Worm (Caenorhabditis elegans) whole organism, L2 larva: ENCODE data around the gene sru-45.

Experiments
- C34F6.9 ChIP-seq: fragments of 150-350 bp; optimal IDR thresholded peaks from 2 replicates; lab custom pipeline; 2014; ENCODE audit warnings: missing biosample characterization, missing genetic modification characterization
- F13H6.1 ChIP-seq: sonication (generic microtip); optimal IDR thresholded peaks from 2 replicates; lab custom pipeline; 2016; ENCODE audit warnings: missing genetic modification characterization, missing compliant biosample characterization
- R02D3.7 ChIP-seq: fragments of 150-350 bp; optimal IDR thresholded peaks from 2 replicates; lab custom pipeline; 2014; ENCODE audit warnings: missing biosample characterization, missing genetic modification characterization
- Y55F3AM.14 ChIP-seq: fragments of 200-800 bp; sonication (Bioruptor generic); optimal IDR thresholded peaks from 2 replicates; lab custom pipeline; 2018; ENCODE audit warnings: mild to moderate bottlenecking, missing genetic modification characterization, missing compliant biosample characterization
- ZK546.5 ChIP-seq: sonication (generic microtip); optimal IDR thresholded peaks from 2 replicates; lab custom pipeline; 2017; ENCODE audit warnings: missing biosample characterization, missing genetic modification characterization
- aly-2 ChIP-seq: fragments of 150-350 bp; optimal IDR thresholded peaks from 2 replicates; lab custom pipeline; 2014; ENCODE audit warnings: missing biosample characterization, missing genetic modification characterization
- ama-1 ChIP-seq: fragments of 150-350 bp; optimal IDR thresholded peaks from 2 replicates; lab custom pipeline; 2018; ENCODE audit warnings: inconsistent platforms
- ceh-16 ChIP-seq: fragments of 150-350 bp; optimal IDR thresholded peaks from 2 replicates; lab custom pipeline; 2014; ENCODE audit warnings: missing biosample characterization, missing genetic modification characterization
- ceh-82 ChIP-seq: fragments of 150-350 bp; optimal IDR thresholded peaks from 2 replicates; lab custom pipeline; 2014; ENCODE audit warnings: missing biosample characterization, missing genetic modification characterization
- crh-2 ChIP-seq: sonication (generic microtip); optimal IDR thresholded peaks from 2 replicates; lab custom pipeline; 2017; ENCODE audit warnings: missing biosample characterization, missing genetic modification characterization
- dmd-4 ChIP-seq: sonication (generic microtip); optimal IDR thresholded peaks from 2 replicates; lab custom pipeline; 2017; ENCODE audit warnings: missing biosample characterization, missing genetic modification characterization
- egl-27 ChIP-seq: sonication (generic microtip); optimal IDR thresholded peaks from 3 replicates; lab custom pipeline; 2017; ENCODE audit warnings: missing biosample characterization, missing genetic modification reagents, missing genetic modification characterization
- elt-1 ChIP-seq: fragments of 150-350 bp; optimal IDR thresholded peaks from 2 replicates; lab custom pipeline; 2014; ENCODE audit warnings: missing biosample characterization, missing genetic modification characterization
- elt-3 ChIP-seq: sonication (generic microtip); optimal IDR thresholded peaks from 2 replicates; lab custom pipeline; 2017; ENCODE audit warnings: missing biosample characterization, missing genetic modification characterization
- fos-1 ChIP-seq: fragments of 150-350 bp; optimal IDR thresholded peaks from 2 replicates; lab custom pipeline; 2014; ENCODE audit warnings: missing biosample characterization, missing genetic modification characterization
- gmeb-1 ChIP-seq: fragments of 150-350 bp; optimal IDR thresholded peaks from 2 replicates; lab custom pipeline; 2014; ENCODE audit warnings: missing biosample characterization, missing genetic modification characterization
- lin-11 ChIP-seq: fragments of 150-350 bp; sonication (generic microtip); optimal IDR thresholded peaks from 2 replicates; lab custom pipeline; 2014; ENCODE audit warnings: missing biosample characterization, missing genetic modification characterization, inconsistent platforms, mixed read lengths
- lsy-2 ChIP-seq, 2 experiments: fragments of 150-350 bp in 1 of 2; sonication (generic microtip) in 1 of 2; optimal IDR thresholded peaks; 2 replicates each; lab custom pipeline; 2014 to 2017; ENCODE audit warnings: missing biosample characterization in 2 of 2, missing genetic modification characterization in 2 of 2
- mbf-1 ChIP-seq: sonication (generic microtip); optimal IDR thresholded peaks from 2 replicates; lab custom pipeline; 2017; ENCODE audit warnings: missing biosample characterization, missing genetic modification characterization
- nhr-10 ChIP-seq: sonication (generic microtip); optimal IDR thresholded peaks from 2 replicates; lab custom pipeline; 2017; ENCODE audit warnings: missing biosample characterization, missing genetic modification characterization
- nhr-11 ChIP-seq: fragments of 150-350 bp; optimal IDR thresholded peaks from 2 replicates; lab custom pipeline; 2014; ENCODE audit warnings: missing biosample characterization, missing genetic modification characterization
- nhr-129 ChIP-seq: fragments of 150-350 bp; optimal IDR thresholded peaks from 2 replicates; lab custom pipeline; 2014; ENCODE audit warnings: missing biosample characterization, missing genetic modification characterization
- nhr-21 ChIP-seq: fragments of 150-350 bp; optimal IDR thresholded peaks from 2 replicates; lab custom pipeline; 2014; ENCODE audit warnings: missing biosample characterization, missing genetic modification characterization
- nhr-23 ChIP-seq: fragments of 150-350 bp; optimal IDR thresholded peaks from 2 replicates; lab custom pipeline; 2014; ENCODE audit warnings: missing biosample characterization, missing genetic modification reagents, missing genetic modification characterization
- nhr-25 ChIP-seq: fragments of 150-350 bp; sonication (generic microtip); optimal IDR thresholded peaks from 3 replicates; lab custom pipeline; 2014; ENCODE audit warnings: missing biosample characterization, missing genetic modification characterization
- nhr-6 ChIP-seq: fragments of 150-350 bp; optimal IDR thresholded peaks from 2 replicates; lab custom pipeline; 2014; ENCODE audit warnings: missing biosample characterization, missing genetic modification characterization
- nhr-77 ChIP-seq: fragments of 150-350 bp; optimal IDR thresholded peaks from 2 replicates; lab custom pipeline; 2014; ENCODE audit warnings: missing biosample characterization, missing genetic modification characterization
- peb-1 ChIP-seq: fragments of 150-350 bp; optimal IDR thresholded peaks from 2 replicates; lab custom pipeline; 2014; ENCODE audit warnings: missing biosample characterization, missing genetic modification characterization
- skn-1 ChIP-seq: sonication (generic microtip); optimal IDR thresholded peaks from 2 replicates; lab custom pipeline; 2017; ENCODE audit warnings: missing biosample characterization, missing genetic modification characterization
- sma-3 ChIP-seq: sonication (generic microtip); optimal IDR thresholded peaks from 2 replicates; lab custom pipeline; 2016; ENCODE audit warnings: missing genetic modification reagents, missing genetic modification characterization, missing compliant biosample characterization
- sma-9 ChIP-seq, 2 experiments: fragments of 150-350 bp in 1 of 2; sonication (generic microtip) in 1 of 2; optimal IDR thresholded peaks; 2 replicates each; lab custom pipeline; 2014 to 2016; ENCODE audit warnings: missing genetic modification characterization in 2 of 2, mild to moderate bottlenecking in 1 of 2, missing biosample characterization in 1 of 2, missing compliant biosample characterization in 1 of 2, missing genetic modification reagents in 1 of 2, moderate library complexity in 1 of 2
- snpc-4 ChIP-seq: fragments of 150-350 bp; optimal IDR thresholded peaks from 2 replicates; lab custom pipeline; 2014; ENCODE audit warnings: missing biosample characterization, missing genetic modification characterization
- unc-39 ChIP-seq: fragments of 150-350 bp; optimal IDR thresholded peaks from 2 replicates; lab custom pipeline; 2014; ENCODE audit warnings: missing biosample characterization, missing genetic modification characterization
- unc-55 ChIP-seq: fragments of 150-350 bp; sonication (generic microtip); optimal IDR thresholded peaks from 3 replicates; lab custom pipeline; 2014; ENCODE audit warnings: missing biosample characterization, missing genetic modification reagents, missing genetic modification characterization
- unc-62 ChIP-seq: fragments of 150-350 bp; optimal IDR thresholded peaks from 2 replicates; lab custom pipeline; 2014; ENCODE audit warnings: missing biosample characterization, missing genetic modification reagents, missing genetic modification characterization
- zag-1 ChIP-seq: fragments of 150-350 bp; optimal IDR thresholded peaks from 2 replicates; lab custom pipeline; 2014; ENCODE audit warnings: missing biosample characterization, missing genetic modification characterization
- ztf-1 ChIP-seq: fragments of 200-800 bp; sonication (Bioruptor generic); conservative IDR thresholded peaks from 2 replicates; pipeline ENCODE4 v1.3.6; 2022; ENCODE audit warnings: missing genetic modification characterization, missing compliant biosample characterization

Gene sru-45

DNA sequence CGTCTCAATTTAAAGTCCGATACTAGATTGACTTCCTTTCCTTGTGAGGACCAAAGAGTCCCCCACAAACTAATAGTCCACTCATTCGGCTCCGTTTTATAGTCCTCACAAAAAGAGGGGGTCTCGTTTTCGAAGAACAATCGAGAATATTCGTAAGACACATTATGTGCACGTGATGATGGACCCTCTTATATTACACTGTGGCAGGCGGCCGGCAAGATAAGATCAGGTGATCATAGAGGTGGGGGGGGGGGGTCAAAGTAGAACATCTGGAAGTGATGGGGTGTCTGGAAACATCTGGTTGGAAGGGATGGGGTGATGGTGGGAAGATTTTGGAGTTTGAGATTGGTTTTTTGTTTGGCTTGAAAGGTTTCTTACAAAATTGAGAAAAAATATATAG lies 32.7 kb downstream of the sru-45 start:
- TF ChIP-seq dmd-4 (no peak), lsy-2 (tag; optimal IDR thresholded peaks at IDR 0.05; lab: Kevin White, UChicago) (peak in 1 of 2 experiments; percentile 18), elt-3 (tag; lab: Kevin White, UChicago) (no peak), ama-1 (peak; percentile 29), nhr-77 (tag; lab: Kevin White, UChicago) (no peak), nhr-6 (no peak), ZK546.5 (tag; lab: Kevin White, UChicago) (no peak), nhr-129 (tag; lab: Kevin White, UChicago) (peak; percentile 21)

DNA sequence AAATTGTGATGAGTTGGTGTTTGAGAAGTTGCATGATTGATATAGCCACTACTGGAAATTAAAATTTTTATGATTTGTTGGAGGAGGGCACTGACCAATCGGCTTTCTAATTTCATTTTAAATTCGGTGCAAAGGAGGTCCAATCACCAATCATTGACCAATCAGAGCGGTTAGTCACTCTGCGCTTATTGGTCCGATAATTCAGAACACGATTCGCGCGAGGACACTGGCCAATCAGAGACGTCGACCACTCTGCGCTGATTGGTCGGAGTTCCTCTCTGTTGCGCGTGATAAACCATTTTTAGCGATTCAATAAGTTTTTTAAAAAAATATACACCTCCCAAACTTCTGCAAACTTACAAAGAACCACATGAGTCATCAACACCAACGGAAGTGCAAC lies 34.1 kb downstream of the sru-45 start:
- TF ChIP-seq nhr-21 (tag; lab: Kevin White, UChicago) = no peak
- TF ChIP-seq unc-62 (GFP tag; lab: Kevin White, UChicago) = no peak
- TF ChIP-seq unc-39 (tag; lab: Kevin White, UChicago) = no peak
- no peak for TF ChIP-seq ceh-82
- no peak for TF ChIP-seq nhr-11
- no peak for TF ChIP-seq nhr-10
- TF ChIP-seq R02D3.7 = no peak
- no peak for TF ChIP-seq nhr-25 (tag; lab: Kevin White, UChicago)
- TF ChIP-seq aly-2 (tag; lab: Kevin White, UChicago) = no peak
- no peak for TF ChIP-seq fos-1 (tag; lab: Kevin White, UChicago)

DNA sequence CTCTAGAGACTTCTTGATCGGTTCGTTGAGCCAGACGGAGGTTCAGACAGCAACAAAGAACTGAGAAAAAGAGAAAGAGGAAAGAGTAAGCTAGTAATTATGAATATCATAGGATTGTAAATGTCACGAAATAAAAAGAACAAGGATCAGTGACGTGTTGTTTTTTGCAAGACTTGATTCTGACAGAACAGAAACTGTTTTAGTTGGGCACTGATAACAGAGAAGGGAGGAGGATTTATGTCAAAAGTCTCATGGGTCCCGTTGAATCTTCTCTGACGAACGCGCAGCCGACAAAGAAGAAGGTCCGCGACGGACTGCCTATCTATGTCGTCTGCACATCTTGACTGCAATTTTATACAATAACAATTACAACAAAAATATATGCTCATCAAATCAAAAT lies 34.9 kb downstream of the sru-45 start, which contains the start of gene T03E6.9:
TSS of gene T03E6.9 (minus strand) at position 101 of the 400 bp plus-strand sequence.
- no peak for TF ChIP-seq C34F6.9 (tag; lab: Kevin White, UChicago)
- TF ChIP-seq F13H6.1 (tag; lab: Kevin White, UChicago) = no peak
- no peak for TF ChIP-seq peb-1 (tag; lab: Kevin White, UChicago)
- no peak for TF ChIP-seq crh-2 (tag; lab: Kevin White, UChicago)
- TF ChIP-seq ceh-16 (tag; lab: Kevin White, UChicago) = no peak
- TF ChIP-seq snpc-4 = no peak
- TF ChIP-seq sma-9 (GFP tag; optimal IDR thresholded peaks at IDR 0.05; lab: Kevin White, UChicago) = no peak
- no peak for TF ChIP-seq sma-9 (tag; optimal IDR thresholded peaks at IDR 0.05; lab: Kevin White, UChicago)
- no peak for TF ChIP-seq nhr-77 (tag; lab: Kevin White, UChicago)
- no peak for TF ChIP-seq R02D3.7
- TF ChIP-seq nhr-21 (tag; lab: Kevin White, UChicago) = no peak
- TF ChIP-seq ama-1 = no peak
- TF ChIP-seq lin-11 (tag; lab: Kevin White, UChicago) = no peak
- no peak for TF ChIP-seq mbf-1 (tag; lab: Kevin White, UChicago)
- no peak for TF ChIP-seq nhr-11
- no peak for TF ChIP-seq Y55F3AM.14
- TF ChIP-seq ztf-1 (GFP tag; lab: Robert Waterston, UW) = no peak

DNA sequence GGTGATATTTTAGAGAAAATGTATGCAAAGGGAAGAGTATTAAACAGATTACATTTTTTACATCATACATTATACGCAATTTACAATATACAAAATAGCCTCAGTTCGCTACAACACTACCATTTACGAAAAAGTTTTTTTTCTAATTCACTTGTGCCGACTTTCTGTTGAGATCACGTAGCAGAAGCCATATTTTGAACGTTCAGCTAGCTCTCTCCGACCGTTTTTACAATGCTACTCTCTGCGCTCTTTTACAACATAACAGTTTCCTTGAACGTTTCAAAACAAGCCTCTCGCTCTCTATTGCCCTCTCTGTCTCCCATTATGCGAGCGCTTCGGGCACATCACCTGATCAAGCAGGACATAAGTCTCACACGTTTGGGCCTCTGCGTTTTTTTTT lies 37.4 kb downstream of the sru-45 start, which contains the start of gene T03E6.8:
TSS of gene T03E6.8 (minus strand) at position 101 of the 400 bp plus-strand sequence.
- TF ChIP-seq nhr-11 (no peak), skn-1 (tag; lab: Kevin White, UChicago) (no peak), egl-27 (no peak)

DNA sequence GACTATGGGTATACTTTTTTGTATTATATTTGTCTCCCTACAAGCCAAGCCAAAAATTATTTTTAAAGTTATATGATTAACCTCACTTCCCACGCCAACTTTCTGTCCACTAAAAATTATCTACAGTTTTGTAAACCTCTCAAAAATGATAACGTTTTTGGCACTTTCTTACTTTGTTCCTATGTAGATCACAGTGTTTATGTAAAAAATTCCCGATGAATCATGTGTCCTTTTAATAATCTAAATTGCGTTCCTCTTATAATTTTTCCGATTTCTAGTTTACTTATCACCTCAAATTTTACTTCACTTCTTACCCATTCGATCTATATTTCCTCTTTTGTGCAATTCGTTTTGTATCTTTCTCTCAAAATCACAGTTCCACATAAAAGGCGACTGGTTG lies 38.6 kb downstream of the sru-45 start:
- TF ChIP-seq fos-1 (tag; lab: Kevin White, UChicago) (peak; percentile 18), nhr-10 (no peak)

DNA sequence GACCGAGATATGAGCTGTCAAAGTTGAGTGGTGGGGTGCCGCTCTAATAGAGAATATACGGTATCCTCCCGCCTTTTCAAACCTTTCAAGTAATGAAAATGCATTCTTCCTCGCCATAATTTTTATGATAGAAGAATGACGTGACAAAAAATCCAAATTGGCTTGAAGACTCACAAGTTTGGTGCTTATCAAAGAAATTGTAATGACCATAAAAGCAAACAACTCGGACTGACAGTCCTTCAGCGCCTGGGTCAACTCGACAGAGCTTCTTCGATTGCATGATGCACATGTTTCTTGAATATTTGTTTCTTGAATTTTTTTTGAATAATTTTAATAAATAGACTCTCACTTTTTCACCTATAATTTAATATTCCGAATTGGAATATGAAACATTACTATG lies 39.7 kb downstream of the sru-45 start:
- TF ChIP-seq nhr-10 (no peak), nhr-77 (tag; lab: Kevin White, UChicago) (no peak), fos-1 (tag; lab: Kevin White, UChicago) (peak; percentile 74)

DNA sequence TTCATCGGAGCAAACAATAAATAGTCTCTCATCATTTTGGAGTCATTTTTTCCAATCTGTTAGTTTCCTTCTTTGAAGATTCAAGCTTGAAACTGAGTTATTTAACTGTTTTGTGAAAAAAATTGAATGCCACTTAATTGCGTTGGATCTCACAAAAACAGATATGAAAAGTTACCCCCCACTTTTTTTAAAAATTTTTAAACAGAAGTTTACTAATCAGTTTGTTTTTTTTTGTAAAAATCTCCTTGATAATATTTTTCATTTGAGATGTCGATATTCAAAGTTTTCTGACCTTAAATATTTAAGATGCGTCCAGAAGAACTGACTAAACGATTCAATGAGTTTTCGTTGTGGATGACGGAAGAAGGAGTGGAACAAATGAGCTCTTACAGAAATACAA lies 40.6 kb downstream of the sru-45 start, which contains the start of gene Y32B12C.1:
TSS of gene Y32B12C.1 (plus strand) at position 301 of the 400 bp plus-strand sequence.
- no peak for TF ChIP-seq zag-1 (tag; lab: Kevin White, UChicago)
- TF ChIP-seq egl-27 = no peak
- TF ChIP-seq nhr-129 (tag; lab: Kevin White, UChicago) = no peak
- TF ChIP-seq nhr-23 = no peak
- TF ChIP-seq sma-9 (GFP tag; optimal IDR thresholded peaks at IDR 0.05; lab: Kevin White, UChicago) = no peak
- TF ChIP-seq sma-9 (tag; optimal IDR thresholded peaks at IDR 0.05; lab: Kevin White, UChicago) = no peak
- no peak for TF ChIP-seq gmeb-1
- no peak for TF ChIP-seq nhr-6
- TF ChIP-seq nhr-11 = no peak
- TF ChIP-seq peb-1 (tag; lab: Kevin White, UChicago) = no peak
- no peak for TF ChIP-seq unc-55
- no peak for TF ChIP-seq fos-1 (tag; lab: Kevin White, UChicago)
- TF ChIP-seq ama-1 = no peak
- TF ChIP-seq elt-1 (tag; lab: Kevin White, UChicago) = no peak
- no peak for TF ChIP-seq sma-3 (GFP tag; lab: Kevin White, UChicago)
- TF ChIP-seq R02D3.7 = no peak
- TF ChIP-seq ztf-1 (GFP tag; lab: Robert Waterston, UW) = no peak
- no peak for TF ChIP-seq ZK546.5 (tag; lab: Kevin White, UChicago)
- no peak for TF ChIP-seq ceh-82
- TF ChIP-seq unc-39 (tag; lab: Kevin White, UChicago) = no peak
